Worm (Caenorhabditis elegans) whole organism, L4 larva: ENCODE results near the gene mel-28.

ENCODE experiments used
- Y48G9A.11 ChIP-seq: fragments of 200-800 bp; sonication (Bioruptor generic); IDR thresholded peaks from 2 replicates; pipeline ENCODE4 v1.3.6; 2022; ENCODE audit warnings: missing genetic modification reagents, missing genetic modification characterization, missing compliant biosample characterization
- aly-2 ChIP-seq: sonication (generic microtip); optimal IDR thresholded peaks from 2 replicates; lab custom pipeline; 2018; ENCODE audit warnings: missing biosample characterization, missing genetic modification characterization
- ceh-44 ChIP-seq: fragments of 200-800 bp; sonication (Bioruptor generic); IDR thresholded peaks from 2 replicates; pipeline ENCODE4 v1.3.6; 2022; ENCODE audit warnings: missing genetic modification reagents, missing genetic modification characterization, missing compliant biosample characterization
- jun-1 ChIP-seq: fragments of 150-350 bp; optimal IDR thresholded peaks from 2 replicates; lab custom pipeline; 2014; ENCODE audit warnings: missing biosample characterization, missing genetic modification reagents, missing genetic modification characterization
- lsy-2 ChIP-seq, 2 experiments: fragments of 150-350 bp in 1 of 2; sonication (generic microtip) in 1 of 2; optimal IDR thresholded peaks; 2 replicates each; lab custom pipeline; 2014 to 2017; ENCODE audit warnings: missing biosample characterization in 2 of 2, missing genetic modification characterization in 2 of 2
- mdl-1 ChIP-seq, 2 experiments: fragments of 150-350 bp in 1 of 2; sonication (generic microtip) in 1 of 2; optimal IDR thresholded peaks; 2 replicates each; lab custom pipeline; 2014 to 2017; ENCODE audit warnings: missing biosample characterization in 2 of 2, missing genetic modification characterization in 2 of 2
- skn-1 ChIP-seq: fragments of 150-350 bp; optimal IDR thresholded peaks from 2 replicates; lab custom pipeline; 2014; ENCODE audit warnings: missing biosample characterization, missing genetic modification characterization
- zip-11 ChIP-seq: fragments of 200-800 bp; sonication (Bioruptor generic); IDR thresholded peaks from 2 replicates; pipeline ENCODE4 v1.3.6; 2022; ENCODE audit warnings: missing genetic modification characterization, missing compliant biosample characterization
- ztf-11 ChIP-seq: fragments of 150-350 bp; optimal IDR thresholded peaks from 2 replicates; lab custom pipeline; 2014; ENCODE audit warnings: missing biosample characterization, missing genetic modification characterization

DNA sequence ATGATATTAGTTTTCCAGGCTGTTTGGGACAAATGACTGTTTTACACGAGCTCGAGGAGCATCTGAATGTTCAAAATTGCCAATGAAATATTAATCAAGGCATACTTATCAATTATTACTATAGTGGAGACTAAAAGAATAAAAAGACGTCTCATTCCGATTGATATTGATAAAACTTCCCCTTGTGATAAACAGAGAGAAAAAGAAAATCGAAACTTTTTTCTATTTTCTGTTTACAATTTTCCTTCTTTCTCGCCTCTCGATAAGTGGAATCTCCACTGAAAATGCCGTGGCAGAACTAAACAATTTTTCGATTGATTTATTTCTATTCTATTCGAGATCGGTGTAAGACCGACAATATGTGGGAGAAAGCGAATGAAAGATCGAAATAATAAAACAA lies 6.0 kb upstream of the mel-28 start, which contains the start of gene B0393.9:
- TF ChIP-seq Y48G9A.11 (no peak), mdl-1 (tag; optimal IDR thresholded peaks at IDR 0.05; lab: Kevin White, UChicago) (no peak), ceh-44 (GFP tag; lab: Robert Waterston, UW) (no peak), lsy-2 (tag; optimal IDR thresholded peaks at IDR 0.05; lab: Kevin White, UChicago) (no peak), ztf-11 (no peak), aly-2 (no peak), jun-1 (tag; lab: Kevin White, UChicago) (no peak), zip-11 (GFP tag; lab: Robert Waterston, UW) (no peak), skn-1 (tag; lab: Kevin White, UChicago) (no peak)
